Fruit fly (Drosophila melanogaster) whole organism, embryonic: ENCODE measurements around the gene Tom70.
A peak's percentile ranks its signal among the peaks of the same experiment; 100 is the strongest.

Experiments used
- Aef1 ChIP-seq: fragments of 200-800 bp; sonication (Bioruptor generic); IDR thresholded peaks from 3 replicates; pipeline ENCODE4 v1.3.6; 2022; ENCODE audit warnings: missing biosample characterization, missing genetic modification characterization
- Bgb ChIP-seq: fragments of 200-800 bp; sonication (Bioruptor generic); IDR thresholded peaks from 2 replicates; pipeline ENCODE4 v1.3.6; 2022; ENCODE audit warnings: missing biosample characterization, missing genetic modification characterization; ENCODE audit not compliant: partially characterized antibody
- CG10209 ChIP-seq: fragments of 200-800 bp; sonication (Bioruptor generic); optimal IDR thresholded peaks from 3 replicates; lab custom pipeline; 2017; ENCODE audit warnings: missing biosample characterization, mild to moderate bottlenecking, missing genetic modification characterization, missing genetic modification reagents
- CG10543 ChIP-seq: fragments of 200-800 bp; sonication (Bioruptor generic); optimal IDR thresholded peaks from 3 replicates; lab custom pipeline; 2017; ENCODE audit warnings: missing biosample characterization, mild to moderate bottlenecking, missing genetic modification characterization, moderate library complexity
- CG12219 ChIP-seq: fragments of 200-800 bp; sonication (Bioruptor generic); optimal IDR thresholded peaks from 3 replicates; lab custom pipeline; 2018; ENCODE audit warnings: missing biosample characterization, mild to moderate bottlenecking, missing genetic modification characterization
- CG14014 ChIP-seq: fragments of 200-800 bp; sonication (Bioruptor generic); IDR thresholded peaks from 2 replicates; pipeline ENCODE4 v1.3.6; 2022; ENCODE audit warnings: missing biosample characterization, missing genetic modification characterization
- CG14710 ChIP-seq: fragments of 200-800 bp; sonication (Bioruptor generic); optimal IDR thresholded peaks from 3 replicates; lab custom pipeline; 2019; ENCODE audit warnings: missing biosample characterization, mild to moderate bottlenecking, missing genetic modification characterization, moderate library complexity
- CG15269 ChIP-seq: fragments of 200-800 bp; sonication (Bioruptor generic); optimal IDR thresholded peaks from 2 replicates; lab custom pipeline; 2018; ENCODE audit warnings: missing biosample characterization, mild to moderate bottlenecking, missing genetic modification characterization, moderate library complexity
- CG17802 ChIP-seq: fragments of 200-800 bp; sonication (Bioruptor generic); optimal IDR thresholded peaks from 2 replicates; lab custom pipeline; 2018; ENCODE audit warnings: missing biosample characterization, mild to moderate bottlenecking, missing genetic modification characterization, moderate library complexity
- CG2120 ChIP-seq: fragments of 200-800 bp; sonication (Bioruptor generic); optimal IDR thresholded peaks from 3 replicates; lab custom pipeline; 2016; ENCODE audit warnings: missing biosample characterization, missing genetic modification characterization
- CG2129 ChIP-seq: fragments of 200-800 bp; sonication (Bioruptor generic); IDR thresholded peaks from 2 replicates; pipeline ENCODE4 v1.3.6; 2022; ENCODE audit warnings: missing biosample characterization, missing genetic modification characterization; ENCODE audit not compliant: partially characterized antibody
- CG30431 ChIP-seq: fragments of 200-800 bp; sonication (Bioruptor generic); optimal IDR thresholded peaks from 2 replicates; lab custom pipeline; 2017; ENCODE audit warnings: missing biosample characterization, missing genetic modification characterization
- CG3847 ChIP-seq: fragments of 200-800 bp; sonication (Bioruptor generic); IDR thresholded peaks from 2 replicates; pipeline ENCODE4 v1.3.6; 2022; ENCODE audit warnings: missing biosample characterization, missing genetic modification characterization
- CG4282 ChIP-seq: fragments of 200-800 bp; sonication (Bioruptor generic); optimal IDR thresholded peaks from 2 replicates; lab custom pipeline; 2016; ENCODE audit warnings: missing biosample characterization, missing genetic modification characterization
- CG43689 ChIP-seq: fragments of 200-800 bp; sonication (Bioruptor generic); IDR thresholded peaks from 2 replicates; pipeline ENCODE4 v1.3.6; 2022; ENCODE audit warnings: missing biosample characterization, missing genetic modification characterization
- CG4730 ChIP-seq: fragments of 200-800 bp; sonication (Bioruptor generic); IDR thresholded peaks from 2 replicates; pipeline ENCODE4 v1.3.6; 2022; ENCODE audit warnings: missing biosample characterization, missing genetic modification characterization
- CG5180 ChIP-seq: fragments of 200-800 bp; sonication (Bioruptor generic); optimal IDR thresholded peaks from 3 replicates; lab custom pipeline; 2017; ENCODE audit warnings: missing biosample characterization, missing genetic modification characterization, mild to moderate bottlenecking, moderate library complexity, missing genetic modification reagents
- CG8944 ChIP-seq: fragments of 200-800 bp; sonication (Bioruptor generic); optimal IDR thresholded peaks from 3 replicates; lab custom pipeline; 2016; ENCODE audit warnings: missing biosample characterization, missing genetic modification characterization
- CG9727 ChIP-seq: fragments of 200-800 bp; sonication (Bioruptor generic); optimal IDR thresholded peaks from 3 replicates; lab custom pipeline; 2017; ENCODE audit warnings: missing biosample characterization, mild to moderate bottlenecking, missing genetic modification characterization
- CG9797 ChIP-seq: fragments of 200-800 bp; sonication (Bioruptor generic); optimal IDR thresholded peaks from 3 replicates; lab custom pipeline; 2018; ENCODE audit warnings: missing biosample characterization, mild to moderate bottlenecking, missing genetic modification characterization
- D ChIP-seq, 2 experiments: fragments of 200-800 bp in 1 of 2; fragments of >200 bp in 1 of 2; sonication (Bioruptor generic) in 1 of 2; optimal IDR thresholded peaks; 2 replicates in 1 of 2; 3 replicates in 1 of 2; lab custom pipeline; 2017; ENCODE audit warnings: mild to moderate bottlenecking in 1 of 2, missing biosample characterization in 1 of 2, missing genetic modification characterization in 1 of 2, missing genetic modification reagents in 1 of 2
- Dad ChIP-seq: fragments of 200-800 bp; sonication (Bioruptor generic); optimal IDR thresholded peaks from 3 replicates; lab custom pipeline; 2016; ENCODE audit warnings: missing biosample characterization, missing genetic modification characterization
- Dbx ChIP-seq: fragments of 200-800 bp; sonication (Bioruptor generic); IDR thresholded peaks from 3 replicates; pipeline ENCODE4 v1.3.6; 2022; ENCODE audit warnings: missing biosample characterization, missing genetic modification characterization
- HLH3B ChIP-seq: fragments of 200-800 bp; sonication (Bioruptor generic); IDR thresholded peaks from 2 replicates; pipeline ENCODE4 v1.3.6; 2022; ENCODE audit warnings: missing biosample characterization, missing genetic modification characterization
- HmgD ChIP-seq: fragments of 200-800 bp; sonication (Bioruptor generic); optimal IDR thresholded peaks from 3 replicates; lab custom pipeline; 2016; ENCODE audit warnings: missing biosample characterization, missing genetic modification characterization
- Hsf ChIP-seq: fragments of 200-800 bp; sonication (Bioruptor generic); optimal IDR thresholded peaks from 3 replicates; lab custom pipeline; 2016; ENCODE audit warnings: missing biosample characterization, missing genetic modification characterization
- Neu2 ChIP-seq: fragments of 200-800 bp; sonication (Bioruptor generic); optimal IDR thresholded peaks from 3 replicates; lab custom pipeline; 2016; ENCODE audit warnings: missing biosample characterization, missing genetic modification characterization, borderline replicate concordance
- Sin3A ChIP-seq: fragments of >200 bp; optimal IDR thresholded peaks from 2 replicates; lab custom pipeline; 2018
- Sox102F ChIP-seq: fragments of 200-800 bp; sonication (Bioruptor generic); optimal IDR thresholded peaks from 2 replicates; lab custom pipeline; 2018; ENCODE audit warnings: missing biosample characterization, mild to moderate bottlenecking, missing genetic modification characterization, moderate library complexity
- Xrp1 ChIP-seq: fragments of 200-800 bp; sonication (Bioruptor generic); IDR thresholded peaks from 2 replicates; pipeline ENCODE4 v1.3.6; 2022; ENCODE audit warnings: missing biosample characterization, missing genetic modification characterization
- al ChIP-seq: fragments of 200-800 bp; sonication (Bioruptor generic); IDR thresholded peaks from 2 replicates; pipeline ENCODE4 v1.3.6; 2022; ENCODE audit warnings: missing biosample characterization, missing genetic modification characterization
- az2 ChIP-seq: fragments of 200-800 bp; sonication (Bioruptor generic); optimal IDR thresholded peaks from 3 replicates; lab custom pipeline; 2016; ENCODE audit warnings: missing biosample characterization, missing genetic modification characterization
- ci ChIP-seq: fragments of 200-800 bp; sonication (Bioruptor generic); IDR thresholded peaks from 3 replicates; pipeline ENCODE4 v1.3.6; 2022; ENCODE audit warnings: missing biosample characterization, missing genetic modification characterization
- crc ChIP-seq: fragments of 200-800 bp; sonication (Bioruptor generic); optimal IDR thresholded peaks from 2 replicates; lab custom pipeline; 2016; ENCODE audit warnings: missing biosample characterization, missing genetic modification characterization
- dmrt11E ChIP-seq: fragments of 200-800 bp; sonication (Bioruptor generic); optimal IDR thresholded peaks from 3 replicates; lab custom pipeline; 2018; ENCODE audit warnings: missing biosample characterization, mild to moderate bottlenecking, missing genetic modification characterization, moderate library complexity
- ewg ChIP-seq: fragments of 200-800 bp; sonication (Bioruptor generic); optimal IDR thresholded peaks from 3 replicates; lab custom pipeline; 2017; ENCODE audit warnings: mild to moderate bottlenecking, missing biosample characterization, missing genetic modification reagents, missing genetic modification characterization
- exex ChIP-seq: fragments of 200-800 bp; sonication (Bioruptor generic); optimal IDR thresholded peaks from 4 replicates; lab custom pipeline; 2018; ENCODE audit warnings: missing biosample characterization, mild to moderate bottlenecking, missing genetic modification characterization, moderate library complexity
- lab ChIP-seq: fragments of 200-800 bp; sonication (Bioruptor generic); optimal IDR thresholded peaks from 3 replicates; lab custom pipeline; 2017; ENCODE audit warnings: missing biosample characterization, missing genetic modification characterization, mild to moderate bottlenecking, moderate library complexity, missing genetic modification reagents
- oc ChIP-seq: fragments of 200-800 bp; sonication (Bioruptor generic); optimal IDR thresholded peaks from 2 replicates; lab custom pipeline; 2018; ENCODE audit warnings: missing biosample characterization, mild to moderate bottlenecking, missing genetic modification characterization, moderate library complexity
- pan ChIP-seq, 4 experiments: fragments of >200 bp in 3 of 4; fragments of 200-800 bp in 1 of 4; sonication (Bioruptor generic) in 1 of 4; optimal IDR thresholded peaks in 3 of 4; IDR thresholded peaks in 1 of 4; 2 replicates each; pipeline versions ENCODE4 v1.3.6 to Lab custom; 2017 to 2022; ENCODE audit warnings: missing biosample characterization in 2 of 4, missing genetic modification characterization in 2 of 4, mixed read lengths in 1 of 4
- pita ChIP-seq: fragments of 200-800 bp; sonication (Bioruptor generic); optimal IDR thresholded peaks from 2 replicates; lab custom pipeline; 2017; ENCODE audit warnings: missing biosample characterization, mild to moderate bottlenecking, missing genetic modification characterization
- psq ChIP-seq: fragments of 200-800 bp; sonication (Bioruptor generic); optimal IDR thresholded peaks from 2 replicates; lab custom pipeline; 2017; ENCODE audit warnings: missing biosample characterization, missing genetic modification characterization
- rib ChIP-seq: fragments of 200-800 bp; sonication (Bioruptor generic); IDR thresholded peaks from 2 replicates; pipeline ENCODE4 v1.3.6; 2022; ENCODE audit warnings: missing biosample characterization, missing genetic modification characterization
- schlank ChIP-seq: fragments of 200-800 bp; sonication (Bioruptor generic); optimal IDR thresholded peaks from 2 replicates; lab custom pipeline; 2018; ENCODE audit warnings: missing biosample characterization, mild to moderate bottlenecking, missing genetic modification characterization
- shn ChIP-seq: fragments of 200-800 bp; sonication (Bioruptor generic); optimal IDR thresholded peaks from 3 replicates; lab custom pipeline; 2016; ENCODE audit warnings: missing biosample characterization, missing genetic modification characterization
- slbo ChIP-seq: fragments of 200-800 bp; sonication (Bioruptor generic); IDR thresholded peaks from 2 replicates; pipeline ENCODE4 v1.3.6; 2022; ENCODE audit warnings: missing biosample characterization, missing genetic modification characterization
- tup ChIP-seq: fragments of 200-800 bp; sonication (Bioruptor generic); optimal IDR thresholded peaks from 2 replicates; lab custom pipeline; 2016; ENCODE audit warnings: missing biosample characterization, mild to moderate bottlenecking, missing genetic modification characterization, moderate library complexity
- zf30C ChIP-seq: fragments of 200-800 bp; sonication (Bioruptor generic); optimal IDR thresholded peaks from 3 replicates; lab custom pipeline; 2018; ENCODE audit warnings: missing biosample characterization, mild to moderate bottlenecking, missing genetic modification characterization

Tom70 gene

dm6 chr2L:12010877-12011666, 27.2 kb downstream of the Tom70 start (continued):
- TF ChIP-seq Sox102F (GFP tag; lab: Kevin White, UChicago) (peak; percentile 86), CG4282 (GFP tag; lab: Kevin White, UChicago) (no peak), az2 (GFP tag; lab: Kevin White, UChicago) (peak; percentile 88), dmrt11E (tag; lab: Kevin White, UChicago) (peak; percentile 90), ci (no peak), CG5180 (GFP tag; lab: Kevin White, UChicago) (peak; percentile 84), CG15269 (tag; lab: Kevin White, UChicago) (peak; percentile 95), tup (GFP tag; lab: Kevin White, UChicago) (peak; percentile 64), Hsf (GFP tag; lab: Kevin White, UChicago) (peak; percentile 86), CG30431 (GFP tag; lab: Kevin White, UChicago) (peak; percentile 88), CG17802 (peak; percentile 58), CG10209 (GFP tag; lab: Kevin White, UChicago) (peak; percentile 91), HLH3B (GFP tag; lab: Robert Waterston, UW) (no peak), CG9797 (GFP tag; lab: Kevin White, UChicago) (peak; percentile 13), CG2120 (GFP tag; lab: Kevin White, UChicago) (peak; percentile 93), ewg (GFP tag; lab: Kevin White, UChicago) (peak; percentile 80), CG14710 (peak; percentile 86), Bgb (GFP tag; lab: Robert Waterston, UW) (no peak), schlank (tag; lab: Kevin White, UChicago) (peak; percentile 89), CG4730 (GFP tag; lab: Robert Waterston, UW) (no peak), D (optimal IDR thresholded peaks at IDR 0.05; lab: Kevin White, UChicago) (no peak), D (GFP tag; optimal IDR thresholded peaks at IDR 0.05; lab: Kevin White, UChicago) (peak; percentile 78), Neu2 (GFP tag; lab: Kevin White, UChicago) (no peak), CG3847 (GFP tag; lab: Robert Waterston, UW) (no peak), psq (GFP tag; lab: Kevin White, UChicago) (no peak), CG9727 (peak; percentile 92), rib (GFP tag; lab: Robert Waterston, UW) (no peak), crc (GFP tag; lab: Kevin White, UChicago) (peak; percentile 70), shn (GFP tag; lab: Kevin White, UChicago) (peak; percentile 78), exex (tag; lab: Kevin White, UChicago) (peak; percentile 96), HmgD (GFP tag; lab: Kevin White, UChicago) (no peak), Sin3A (lab: Kevin White, UChicago) (no peak), Dad (GFP tag; lab: Kevin White, UChicago) (peak; percentile 68), Aef1 (GFP tag; lab: Robert Waterston, UW) (no peak), pan (optimal IDR thresholded peaks at IDR 0.05; lab: Kevin White, UChicago) (no peak), pan (GFP tag; optimal IDR thresholded peaks at IDR 0.05 in 1 of 2, IDR thresholded peaks at IDR 0.05 in 1 of 2) (no peak), CG14014 (GFP tag; lab: Robert Waterston, UW) (no peak), al (GFP tag; lab: Robert Waterston, UW) (no peak), pita (GFP tag; lab: Kevin White, UChicago) (no peak), oc (tag; lab: Kevin White, UChicago) (no peak), Xrp1 (GFP tag; lab: Robert Waterston, UW) (no peak), lab (peak; percentile 94), CG43689 (no peak), CG12219 (peak; percentile 91), CG10543 (GFP tag; lab: Kevin White, UChicago) (peak; percentile 93), slbo (GFP tag; lab: Robert Waterston, UW) (no peak), CG8944 (GFP tag; lab: Kevin White, UChicago) (peak; percentile 59), CG2129 (no peak), zf30C (GFP tag; lab: Kevin White, UChicago) (no peak), Dbx (GFP tag; lab: Robert Waterston, UW) (no peak)
